Fruit fly (Drosophila melanogaster): ENCODE results near the gene Hex-A.

Gene Hex-A

DNA sequence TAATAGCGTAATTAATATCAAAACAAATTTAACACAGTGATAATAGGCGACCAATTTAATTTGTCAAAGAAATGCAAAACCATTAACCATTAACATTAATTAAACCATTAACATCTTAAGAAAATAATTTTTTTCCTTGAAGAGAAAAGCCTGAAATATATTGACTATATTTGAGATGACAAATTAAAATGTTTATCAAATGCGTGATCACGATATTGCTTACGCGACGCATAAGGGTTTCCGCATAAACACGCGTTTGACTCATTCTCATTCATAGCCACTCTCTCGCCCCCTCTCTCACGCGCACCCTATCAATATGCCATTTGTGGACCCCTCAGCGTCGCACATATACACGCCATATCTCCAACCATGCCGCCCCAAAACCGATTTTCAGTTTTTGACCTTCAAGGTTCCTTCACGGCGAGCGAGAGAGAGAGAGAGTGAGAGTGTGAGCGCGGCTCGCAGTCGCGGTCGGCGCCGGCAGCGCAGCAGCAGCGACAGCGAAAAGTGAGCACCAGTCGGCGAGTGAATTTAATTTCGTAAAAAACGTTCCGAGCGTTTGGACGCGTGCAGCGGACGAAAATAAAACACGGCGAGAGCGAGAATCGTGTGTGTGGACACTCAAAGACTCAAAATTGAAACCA, at the start of gene Hex-A (continued):
- TF ChIP-seq CG34422 (GFP tag; IDR thresholded peaks at IDR 0.05) (peak; percentile 86), CG43689 (GFP tag; IDR thresholded peaks at IDR 0.05) (peak; percentile 81), aop (GFP tag; IDR thresholded peaks at IDR 0.05) (peak; percentile 77), sens-2 (GFP tag; IDR thresholded peaks at IDR 0.05) (peak; percentile 75), row (GFP tag; IDR thresholded peaks at IDR 0.05) (peak; percentile 93), Gsc (GFP tag; IDR thresholded peaks at IDR 0.05) (peak; percentile 24; the same call in 1 of the 2 replicates), CG16779 (GFP tag; IDR thresholded peaks at IDR 0.05) (peak; percentile 69), gt (GFP tag; IDR thresholded peaks at IDR 0.05) (peak; percentile 82), croc (GFP tag; conservative IDR thresholded peaks at IDR 0.05) (peak; percentile 80), tx (GFP tag; optimal IDR thresholded peaks at IDR 0.05) (peak; percentile 89), Six4 (GFP tag; optimal IDR thresholded peaks at IDR 0.05) (peak; percentile 87), CG15479 (GFP tag; optimal IDR thresholded peaks at IDR 0.05) (no peak), lilli (GFP tag; optimal IDR thresholded peaks at IDR 0.05) (peak; percentile 96), D19B (GFP tag; optimal IDR thresholded peaks at IDR 0.05) (peak; percentile 86), CG9797 (GFP tag; optimal IDR thresholded peaks at IDR 0.05) (peak; percentile 44), CG1647 (GFP tag; optimal IDR thresholded peaks at IDR 0.05) (peak; percentile 86), sim (GFP tag; IDR thresholded peaks at IDR 0.05) (peak; percentile 72), shn (GFP tag; optimal IDR thresholded peaks at IDR 0.05) (peak; percentile 88), CG10274 (GFP tag; optimal IDR thresholded peaks at IDR 0.05) (peak; percentile 86), Pdp1 (GFP tag; optimal IDR thresholded peaks at IDR 0.05) (peak; percentile 91 to 94), chif (GFP tag; optimal IDR thresholded peaks at IDR 0.05) (peak; percentile 91 to 92), HLH3B (GFP tag; IDR thresholded peaks at IDR 0.05) (peak; percentile 91), Xbp1 (GFP tag; optimal IDR thresholded peaks at IDR 0.05) (peak; percentile 92), Blimp-1 (GFP tag; optimal IDR thresholded peaks at IDR 0.05) (peak; percentile 94), vfl (GFP tag; optimal IDR thresholded peaks at IDR 0.05) (peak; percentile 89), Mad (GFP tag; optimal IDR thresholded peaks at IDR 0.05) (peak; percentile 92), CG7928 (GFP tag; optimal IDR thresholded peaks at IDR 0.05) (peak; percentile 79), CG6689 (GFP tag; IDR thresholded peaks at IDR 0.05) (peak; percentile 90), dm (GFP tag; optimal IDR thresholded peaks at IDR 0.05) (peak; percentile 84), Lim3 (GFP tag; IDR thresholded peaks at IDR 0.05) (peak; percentile 69), CG13296 (GFP tag; optimal IDR thresholded peaks at IDR 0.05) (peak; percentile 99), Camta (GFP tag; optimal IDR thresholded peaks at IDR 0.05) (peak; percentile 95), CG31224 (GFP tag; IDR thresholded peaks at IDR 0.05) (peak; percentile 85), Dek (tag; optimal IDR thresholded peaks at IDR 0.05) (peak; percentile 97), Spps (tag; optimal IDR thresholded peaks at IDR 0.05) (peak; percentile 92), CG12236 (GFP tag; optimal IDR thresholded peaks at IDR 0.05) (peak; percentile 90), dimm (GFP tag; IDR thresholded peaks at IDR 0.05) (peak; percentile 80), CG14710 (tag; optimal IDR thresholded peaks at IDR 0.05) (peak; percentile 96), CG15601 (tag; optimal IDR thresholded peaks at IDR 0.05) (peak; percentile 96), CG15269 (tag; optimal IDR thresholded peaks at IDR 0.05) (peak; percentile 98), CG4730 (GFP tag; IDR thresholded peaks at IDR 0.05) (peak; percentile 71), CG7987 (GFP tag; optimal IDR thresholded peaks at IDR 0.05) (peak; percentile 73), ssp (GFP tag; IDR thresholded peaks at IDR 0.05) (peak; percentile 70), TFAM (GFP tag; optimal IDR thresholded peaks at IDR 0.05) (peak; percentile 76), Lhr (GFP tag; optimal IDR thresholded peaks at IDR 0.05) (peak; percentile 90), CG31388 (GFP tag; optimal IDR thresholded peaks at IDR 0.05) (peak; percentile 74), exex (tag; optimal IDR thresholded peaks at IDR 0.05) (peak; percentile 94), CG5245 (GFP tag; optimal IDR thresholded peaks at IDR 0.05) (peak; percentile 78), bigmax (GFP tag; optimal IDR thresholded peaks at IDR 0.05) (no peak), CG1603 (tag; optimal IDR thresholded peaks at IDR 0.05) (peak; percentile 82)

All from whole organism, embryonic.